Worm (Caenorhabditis elegans): ENCODE data around the gene srw-7.

- TF ChIP-seq F49E8.2 (tag; optimal IDR thresholded peaks at IDR 0.05; ENCODE audit: insufficient read depth): no peak
- TF ChIP-seq ztf-25 (GFP tag; IDR thresholded peaks at IDR 0.05): no peak
- no peak for TF ChIP-seq mes-4 (tag; optimal IDR thresholded peaks at IDR 0.05)
- TF ChIP-seq tlf-1 (GFP tag; optimal IDR thresholded peaks at IDR 0.05): no peak
- no peak for TF ChIP-seq lin-26 (GFP tag; IDR thresholded peaks at IDR 0.05)
- no peak for TF ChIP-seq nhr-90 (tag; optimal IDR thresholded peaks at IDR 0.05)
- TF ChIP-seq madf-6 (GFP tag; IDR thresholded peaks at IDR 0.05): no peak
- TF ChIP-seq nfya-1 (tag; optimal IDR thresholded peaks at IDR 0.05; ENCODE audit: borderline replicate concordance, insufficient read depth): no peak
- no peak for TF ChIP-seq F23B12.7 (tag; optimal IDR thresholded peaks at IDR 0.05; ENCODE audit: insufficient read depth)
- no peak for TF ChIP-seq dox-1 (GFP tag; IDR thresholded peaks at IDR 0.05)
- TF ChIP-seq fkh-3 (tag; optimal IDR thresholded peaks at IDR 0.05): no peak
- no peak for TF ChIP-seq unc-62 (GFP tag; optimal IDR thresholded peaks at IDR 0.05)
- no peak for TF ChIP-seq D2030.7 (GFP tag; IDR thresholded peaks at IDR 0.05)
- TF ChIP-seq hrde-1 (tag; optimal IDR thresholded peaks at IDR 0.05; ENCODE audit: borderline replicate concordance): no peak
These were observed 2.7 kb upstream of the srw-7 start, which contains the start of gene cyp-33C8 for ce11 chrV:3803343-3803742.
